Fruit fly (Drosophila melanogaster) whole organism, embryonic: ENCODE data around the gene CG9184.

Experiments
- Awh ChIP-seq: fragments of 200-800 bp; sonication (Bioruptor generic); IDR thresholded peaks from 2 replicates; pipeline ENCODE4, ENCODE4 v1.3.6; 2022; ENCODE audit warnings: missing biosample characterization, missing genetic modification characterization
- CG10321 ChIP-seq: fragments of 200-800 bp; sonication (Bioruptor generic); IDR thresholded peaks from 2 replicates; pipeline ENCODE4 v1.3.6; 2022; ENCODE audit warnings: missing biosample characterization, missing genetic modification characterization
- CG10543 ChIP-seq: fragments of 200-800 bp; sonication (Bioruptor generic); optimal IDR thresholded peaks from 3 replicates; lab custom pipeline; 2017; ENCODE audit warnings: missing biosample characterization, mild to moderate bottlenecking, missing genetic modification characterization, moderate library complexity
- CG10654 ChIP-seq: fragments of 200-800 bp; sonication (Bioruptor generic); optimal IDR thresholded peaks from 2 replicates; lab custom pipeline; 2016; ENCODE audit warnings: missing biosample characterization, missing genetic modification characterization
- CG11456 ChIP-seq: fragments of 200-800 bp; sonication (Bioruptor generic); IDR thresholded peaks from 3 replicates; pipeline ENCODE4 v1.3.6; 2022; ENCODE audit warnings: missing biosample characterization, missing genetic modification characterization
- CG11695 ChIP-seq: fragments of 200-800 bp; sonication (Bioruptor generic); IDR thresholded peaks from 3 replicates; pipeline ENCODE4 v1.3.6; 2022; ENCODE audit warnings: missing biosample characterization, missing genetic modification characterization
- CG11696 ChIP-seq: fragments of 200-800 bp; sonication (Bioruptor generic); IDR thresholded peaks from 2 replicates; pipeline ENCODE4 v1.3.6; 2022; ENCODE audit warnings: missing biosample characterization, missing genetic modification characterization
- CG12659 ChIP-seq: fragments of 200-800 bp; sonication (Bioruptor generic); optimal IDR thresholded peaks from 3 replicates; lab custom pipeline; 2017; ENCODE audit warnings: mild to moderate bottlenecking, missing biosample characterization, missing genetic modification reagents, missing genetic modification characterization
- CG12769 ChIP-seq: fragments of 200-800 bp; sonication (Bioruptor generic); optimal IDR thresholded peaks from 2 replicates; lab custom pipeline; 2019; ENCODE audit warnings: missing biosample characterization, mild to moderate bottlenecking, missing genetic modification characterization, moderate library complexity
- CG13624 ChIP-seq: fragments of 200-800 bp; sonication (Bioruptor generic); optimal IDR thresholded peaks from 2 replicates; lab custom pipeline; 2016; ENCODE audit warnings: missing biosample characterization, missing genetic modification characterization
- CG14441 ChIP-seq: fragments of 200-800 bp; sonication (Bioruptor generic); IDR thresholded peaks from 2 replicates; pipeline ENCODE4 v1.3.6; 2022; ENCODE audit warnings: missing biosample characterization, missing genetic modification characterization
- CG15479 ChIP-seq: fragments of 200-800 bp; sonication (Bioruptor generic); optimal IDR thresholded peaks from 3 replicates; lab custom pipeline; 2019; ENCODE audit warnings: missing biosample characterization, mild to moderate bottlenecking, missing genetic modification characterization, moderate library complexity
- CG15514 ChIP-seq: fragments of 200-800 bp; sonication (Bioruptor generic); optimal IDR thresholded peaks from 3 replicates; lab custom pipeline; 2017; ENCODE audit warnings: missing biosample characterization, missing genetic modification characterization, mild to moderate bottlenecking, moderate library complexity, missing genetic modification reagents
- CG15696 ChIP-seq: fragments of 200-800 bp; sonication (Bioruptor generic); optimal IDR thresholded peaks from 2 replicates; lab custom pipeline; 2019; ENCODE audit warnings: missing biosample characterization, mild to moderate bottlenecking, missing genetic modification characterization, moderate library complexity
- CG17186 ChIP-seq: fragments of 200-800 bp; sonication (Bioruptor generic); optimal IDR thresholded peaks from 3 replicates; lab custom pipeline; 2017; ENCODE audit warnings: missing biosample characterization, missing genetic modification reagents, missing genetic modification characterization
- CG17359 ChIP-seq: fragments of 200-800 bp; sonication (Bioruptor generic); optimal IDR thresholded peaks from 3 replicates; lab custom pipeline; 2018; ENCODE audit warnings: missing biosample characterization, mild to moderate bottlenecking, missing genetic modification characterization, moderate library complexity
- CG1792 ChIP-seq: fragments of 200-800 bp; sonication (Bioruptor generic); optimal IDR thresholded peaks from 2 replicates; lab custom pipeline; 2016; ENCODE audit warnings: missing biosample characterization, missing genetic modification characterization
- CG3281 ChIP-seq: fragments of 200-800 bp; sonication (Bioruptor generic); optimal IDR thresholded peaks from 3 replicates; lab custom pipeline; 2017; ENCODE audit warnings: missing biosample characterization, mild to moderate bottlenecking, missing genetic modification characterization
- CG7372 ChIP-seq: fragments of 200-800 bp; sonication (Bioruptor generic); IDR thresholded peaks from 2 replicates; pipeline ENCODE4 v1.3.6; 2022; ENCODE audit warnings: missing biosample characterization, missing genetic modification characterization
- CG7556 ChIP-seq: fragments of 200-800 bp; sonication (Bioruptor generic); optimal IDR thresholded peaks from 2 replicates; lab custom pipeline; 2017; ENCODE audit warnings: missing biosample characterization, mild to moderate bottlenecking, missing genetic modification characterization
- CG9727 ChIP-seq: fragments of 200-800 bp; sonication (Bioruptor generic); optimal IDR thresholded peaks from 3 replicates; lab custom pipeline; 2017; ENCODE audit warnings: missing biosample characterization, mild to moderate bottlenecking, missing genetic modification characterization
- Dbx ChIP-seq: fragments of 200-800 bp; sonication (Bioruptor generic); IDR thresholded peaks from 3 replicates; pipeline ENCODE4 v1.3.6; 2022; ENCODE audit warnings: missing biosample characterization, missing genetic modification characterization
- Dip2 ChIP-seq: fragments of 200-800 bp; sonication (Bioruptor generic); IDR thresholded peaks from 2 replicates; pipeline ENCODE4 v1.3.6; 2022; ENCODE audit warnings: missing biosample characterization, missing genetic modification characterization
- Drgx ChIP-seq: fragments of 200-800 bp; sonication (Bioruptor generic); IDR thresholded peaks from 2 replicates; pipeline ENCODE4 v1.3.6; 2022; ENCODE audit warnings: missing biosample characterization, missing genetic modification characterization
- Fer3 ChIP-seq: fragments of 200-800 bp; sonication (Bioruptor generic); optimal IDR thresholded peaks from 2 replicates; lab custom pipeline; 2018; ENCODE audit warnings: missing biosample characterization, mild to moderate bottlenecking, missing genetic modification characterization, moderate library complexity
- Hr78 ChIP-seq, 2 experiments: fragments of 200-800 bp in 1 of 2; fragments of >200 bp in 1 of 2; sonication (Bioruptor generic) in 1 of 2; optimal IDR thresholded peaks; 2 replicates each; lab custom pipeline; 2017 to 2019; ENCODE audit warnings: missing biosample characterization in 2 of 2, missing genetic modification characterization in 2 of 2, mild to moderate bottlenecking in 1 of 2, moderate library complexity in 1 of 2
- Max ChIP-seq: fragments of 200-800 bp; sonication (Bioruptor generic); optimal IDR thresholded peaks from 2 replicates; lab custom pipeline; 2016; ENCODE audit warnings: missing biosample characterization, mild to moderate bottlenecking, missing genetic modification characterization
- Pdp1 ChIP-seq, 2 experiments: fragments of 200-800 bp; sonication (Bioruptor generic); optimal IDR thresholded peaks; 3 replicates each; lab custom pipeline; 2016; ENCODE audit warnings: missing biosample characterization in 2 of 2, missing genetic modification characterization in 2 of 2, mild to moderate bottlenecking in 1 of 2, moderate library complexity in 1 of 2
- Xrp1 ChIP-seq: fragments of 200-800 bp; sonication (Bioruptor generic); IDR thresholded peaks from 2 replicates; pipeline ENCODE4 v1.3.6; 2022; ENCODE audit warnings: missing biosample characterization, missing genetic modification characterization
- abd-A ChIP-seq: fragments of 200-800 bp; sonication (Bioruptor generic); optimal IDR thresholded peaks from 3 replicates; lab custom pipeline; 2019; ENCODE audit warnings: missing biosample characterization, mild to moderate bottlenecking, missing genetic modification characterization, moderate library complexity
- al ChIP-seq: fragments of 200-800 bp; sonication (Bioruptor generic); IDR thresholded peaks from 2 replicates; pipeline ENCODE4 v1.3.6; 2022; ENCODE audit warnings: missing biosample characterization, missing genetic modification characterization
- ci ChIP-seq: fragments of 200-800 bp; sonication (Bioruptor generic); IDR thresholded peaks from 3 replicates; pipeline ENCODE4 v1.3.6; 2022; ENCODE audit warnings: missing biosample characterization, missing genetic modification characterization
- cwo ChIP-seq: fragments of 200-800 bp; sonication (Bioruptor generic); optimal IDR thresholded peaks from 3 replicates; lab custom pipeline; 2017; ENCODE audit warnings: missing biosample characterization, missing genetic modification characterization, mild to moderate bottlenecking, moderate library complexity, missing genetic modification reagents
- exex ChIP-seq: fragments of 200-800 bp; sonication (Bioruptor generic); optimal IDR thresholded peaks from 4 replicates; lab custom pipeline; 2018; ENCODE audit warnings: missing biosample characterization, mild to moderate bottlenecking, missing genetic modification characterization, moderate library complexity
- eyg ChIP-seq: fragments of 200-800 bp; sonication (Bioruptor generic); optimal IDR thresholded peaks from 3 replicates; lab custom pipeline; 2016; ENCODE audit warnings: missing biosample characterization, missing genetic modification characterization
- fd102C ChIP-seq: fragments of 200-800 bp; sonication (Bioruptor generic); optimal IDR thresholded peaks from 2 replicates; lab custom pipeline; 2018; ENCODE audit warnings: missing biosample characterization, mild to moderate bottlenecking, missing genetic modification characterization, moderate library complexity
- hth ChIP-seq: fragments of >200 bp; optimal IDR thresholded peaks from 2 replicates; lab custom pipeline; 2017; ENCODE audit warnings: inconsistent platforms
- lilli ChIP-seq: fragments of 200-800 bp; sonication (Bioruptor generic); optimal IDR thresholded peaks from 3 replicates; lab custom pipeline; 2016; ENCODE audit warnings: missing biosample characterization, missing genetic modification characterization
- lola ChIP-seq, 3 experiments: fragments of >200 bp in 2 of 3; fragments of 200-800 bp in 1 of 3; sonication (Bioruptor generic) in 1 of 3; optimal IDR thresholded peaks; 2 replicates each; lab custom pipeline; 2017 to 2019; ENCODE audit warnings: missing biosample characterization in 3 of 3, missing genetic modification characterization in 3 of 3, mild to moderate bottlenecking in 1 of 3, moderate library complexity in 1 of 3
- pros ChIP-seq: fragments of 200-800 bp; sonication (Bioruptor generic); optimal IDR thresholded peaks from 3 replicates; lab custom pipeline; 2019; ENCODE audit warnings: missing biosample characterization, mild to moderate bottlenecking, missing genetic modification characterization, moderate library complexity
- sd ChIP-seq: fragments of 200-800 bp; sonication (Bioruptor generic); optimal IDR thresholded peaks from 3 replicates; lab custom pipeline; 2018; ENCODE audit warnings: missing biosample characterization, mild to moderate bottlenecking, missing genetic modification characterization, moderate library complexity
- sens ChIP-seq: fragments of 200-800 bp; sonication (Bioruptor generic); peaks from one replicate; lab custom pipeline; 2016; ENCODE audit warnings: missing biosample characterization, missing genetic modification characterization
- seq ChIP-seq: fragments of 200-800 bp; sonication (Bioruptor generic); IDR thresholded peaks from 2 replicates; pipeline ENCODE4 v1.3.6; 2022; ENCODE audit warnings: missing biosample characterization, missing genetic modification characterization
- sug ChIP-seq: fragments of 200-800 bp; optimal IDR thresholded peaks from 2 replicates; lab custom pipeline; 2019; ENCODE audit warnings: missing biosample characterization, mild to moderate bottlenecking, missing genetic modification characterization, moderate library complexity
- tup ChIP-seq: fragments of 200-800 bp; sonication (Bioruptor generic); optimal IDR thresholded peaks from 2 replicates; lab custom pipeline; 2016; ENCODE audit warnings: missing biosample characterization, mild to moderate bottlenecking, missing genetic modification characterization, moderate library complexity
- z ChIP-seq: fragments of 200-800 bp; sonication (Bioruptor generic); IDR thresholded peaks from 3 replicates; pipeline ENCODE4 v1.3.6; 2022; ENCODE audit warnings: missing biosample characterization, missing genetic modification characterization
- zfh1 ChIP-seq: fragments of 200-800 bp; sonication (Bioruptor generic); IDR thresholded peaks from 3 replicates; pipeline ENCODE4 v1.3.6; 2022; ENCODE audit warnings: missing biosample characterization, missing genetic modification characterization

Gene CG9184

DNA sequence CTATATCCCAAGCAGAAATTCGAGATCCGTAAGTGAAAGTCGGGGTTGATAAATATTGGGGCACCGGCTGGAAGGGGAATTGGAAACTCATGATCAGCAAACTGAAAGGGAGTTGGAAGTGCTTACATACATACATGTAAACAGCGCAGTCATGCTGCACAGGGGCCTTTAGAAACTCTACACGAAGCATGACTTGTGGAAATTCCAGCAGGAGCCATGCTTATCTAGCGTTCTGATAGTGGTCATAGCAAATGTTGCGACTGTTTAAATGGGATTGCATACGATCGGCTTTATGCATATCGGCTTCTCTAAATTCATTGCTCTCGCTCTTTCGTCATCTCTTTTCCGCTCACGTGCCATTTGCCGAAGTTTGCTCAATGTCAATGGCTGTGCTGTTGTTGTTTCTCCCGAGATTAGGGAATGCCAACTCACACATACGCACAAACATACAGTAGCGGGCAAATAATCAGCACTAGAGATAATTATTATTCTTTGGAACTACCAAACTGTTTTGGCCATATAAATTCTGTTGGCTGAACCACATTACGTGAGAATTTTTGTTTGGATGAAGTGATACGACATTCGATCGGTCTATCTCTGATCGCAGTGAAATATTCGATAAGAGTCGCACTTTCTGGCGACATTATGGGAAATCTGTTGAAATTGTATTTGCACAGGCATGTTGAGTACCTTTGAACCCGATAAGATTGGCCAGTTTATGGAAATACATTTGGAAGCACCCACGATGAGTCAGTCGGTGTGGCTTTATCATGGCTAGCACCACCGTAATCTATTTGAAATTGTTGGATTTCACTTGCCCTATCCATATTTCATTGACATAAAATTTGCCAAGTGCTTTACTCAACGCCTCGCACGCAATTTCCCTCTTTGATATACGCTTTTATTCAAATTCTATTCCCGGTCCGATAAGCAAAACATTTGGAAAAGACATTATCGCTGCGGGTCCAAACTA, 13.7 kb upstream of the CG9184 start (continued):
- TF ChIP-seq zfh1 (GFP tag; lab: Robert Waterston, UW) = 0 out of 3 replicates have a peak, but pooled peaks have one; percentile 11
- no peak for TF ChIP-seq Max (GFP tag; lab: Kevin White, UChicago)
- no peak for TF ChIP-seq CG12659
- TF ChIP-seq CG10654 (GFP tag; lab: Kevin White, UChicago) = no peak
- TF ChIP-seq CG10543 (GFP tag; lab: Kevin White, UChicago) = peak; percentile 41
- peak; percentile 9 for TF ChIP-seq CG3281 (GFP tag; lab: Kevin White, UChicago)
- peak; percentile 76 for TF ChIP-seq sug
- TF ChIP-seq Dip2 (GFP tag; lab: Robert Waterston, UW) = no peak
- TF ChIP-seq CG15696 (tag; lab: Kevin White, UChicago) = no peak
- 0 out of 3 replicates have a peak, but pooled peaks have one; percentile 26 for TF ChIP-seq Dbx (GFP tag; lab: Robert Waterston, UW)
- peak; percentile 7 for TF ChIP-seq CG7556 (GFP tag; lab: Kevin White, UChicago)
- peak; percentile 43 for TF ChIP-seq lilli (GFP tag; lab: Kevin White, UChicago)
- TF ChIP-seq sens (GFP tag; lab: Kevin White, UChicago) = peak; percentile 35
- TF ChIP-seq CG15479 (GFP tag; lab: Kevin White, UChicago) = peak; percentile 55
- TF ChIP-seq eyg (GFP tag; lab: Kevin White, UChicago) = no peak
- TF ChIP-seq CG17186 (GFP tag; lab: Kevin White, UChicago) = no peak
- peak; percentile 15 for TF ChIP-seq CG13624
- TF ChIP-seq hth (lab: Kevin White, UChicago) = no peak
- TF ChIP-seq ci (GFP tag; lab: Robert Waterston, UW) = 0 out of 3 replicates have a peak, but pooled peaks have one; percentile 37
- TF ChIP-seq pros (GFP tag; lab: Kevin White, UChicago) = no peak
- no peak for TF ChIP-seq lola (GFP tag; optimal IDR thresholded peaks at IDR 0.05; lab: Kevin White, UChicago)
- no peak for TF ChIP-seq tup
- TF ChIP-seq CG15514 (GFP tag; lab: Kevin White, UChicago) = peak; percentile 89
- peak; percentile 96 for TF ChIP-seq exex
- no peak for TF ChIP-seq fd102C (GFP tag; lab: Kevin White, UChicago)
- peak; percentile 15 for TF ChIP-seq Fer3 (tag; lab: Kevin White, UChicago)
- TF ChIP-seq abd-A (tag; lab: Kevin White, UChicago) = no peak
- TF ChIP-seq CG9727 (GFP tag; lab: Kevin White, UChicago) = peak; percentile 7
- peak; percentile 24; the same call in 1 of the 2 replicates for TF ChIP-seq CG10321
- TF ChIP-seq sd (tag; lab: Kevin White, UChicago) = peak; percentile 89
- no peak for TF ChIP-seq al
- TF ChIP-seq Xrp1 = peak; percentile 28; the same call in 1 of the 2 replicates
- peak; percentile 36; the same call in 1 of the 2 replicates for TF ChIP-seq Drgx (GFP tag; lab: Robert Waterston, UW)
- peak; percentile 80 for TF ChIP-seq cwo (GFP tag; lab: Kevin White, UChicago)
- no peak for TF ChIP-seq z (GFP tag; lab: Robert Waterston, UW)
- no peak for TF ChIP-seq CG11456 (GFP tag; lab: Robert Waterston, UW)
- peak; percentile 13; the same call in 1 of the 2 replicates for TF ChIP-seq CG14441 (GFP tag; lab: Robert Waterston, UW)
- peak; percentile 47; the same call in 1 of the 3 replicates for TF ChIP-seq CG11695
- TF ChIP-seq Hr78 (GFP tag; optimal IDR thresholded peaks at IDR 0.05; lab: Kevin White, UChicago) = peak in 1 of 2 experiments; percentile 17
- TF ChIP-seq seq (GFP tag; lab: Robert Waterston, UW) = 0 out of 2 replicates have a peak, but pooled peaks have one; percentile 16
- TF ChIP-seq CG1792 (GFP tag; lab: Kevin White, UChicago) = no peak
- peak; percentile 91 for TF ChIP-seq CG11696 (GFP tag; lab: Robert Waterston, UW)
- TF ChIP-seq Pdp1 (GFP tag; optimal IDR thresholded peaks at IDR 0.05; lab: Kevin White, UChicago) = peak in 1 of 2 experiments; percentile 62
- TF ChIP-seq CG17359 (tag; lab: Kevin White, UChicago) = no peak
- TF ChIP-seq CG7372 (GFP tag; lab: Robert Waterston, UW) = no peak
- TF ChIP-seq CG12769 (tag; lab: Kevin White, UChicago) = peak; percentile 52
- TF ChIP-seq Awh (GFP tag; lab: Robert Waterston, UW) = no peak
